Worm (Caenorhabditis elegans) whole organism, late embryonic: ENCODE measurements around the gene srr-7.

Experiments used
- ahr-1 ChIP-seq: sonication (generic microtip); optimal IDR thresholded peaks from 2 replicates; lab custom pipeline; 2016; ENCODE audit warnings: missing genetic modification characterization, missing compliant biosample characterization
- ama-1 ChIP-seq: fragments of 150-350 bp; optimal IDR thresholded peaks from 2 replicates; lab custom pipeline; 2014
- ceh-24 ChIP-seq: sonication (generic microtip); optimal IDR thresholded peaks from 2 replicates; lab custom pipeline; 2016; ENCODE audit warnings: mild to moderate bottlenecking, missing genetic modification characterization, missing compliant biosample characterization
- ceh-48 ChIP-seq: sonication (generic microtip); optimal IDR thresholded peaks from 2 replicates; lab custom pipeline; 2016; ENCODE audit warnings: missing genetic modification characterization, inconsistent platforms, missing compliant biosample characterization
- ceh-6 ChIP-seq: fragments of 200-800 bp; sonication (Bioruptor generic); optimal IDR thresholded peaks from 2 replicates; lab custom pipeline; 2018; ENCODE audit warnings: mild to moderate bottlenecking, missing genetic modification characterization, missing compliant biosample characterization
- hlh-15 ChIP-seq: sonication (generic microtip); optimal IDR thresholded peaks from 2 replicates; lab custom pipeline; 2016; ENCODE audit warnings: missing genetic modification characterization, missing compliant biosample characterization
- pha-2 ChIP-seq: sonication (generic microtip); optimal IDR thresholded peaks from 2 replicates; lab custom pipeline; 2017; ENCODE audit warnings: mild to moderate bottlenecking, missing genetic modification characterization, missing compliant biosample characterization
- rnt-1 ChIP-seq: sonication (generic microtip); optimal IDR thresholded peaks from 2 replicates; lab custom pipeline; 2016; ENCODE audit warnings: missing genetic modification characterization, missing compliant biosample characterization
- sox-4 ChIP-seq: sonication (generic microtip); optimal IDR thresholded peaks from 2 replicates; lab custom pipeline; 2017; ENCODE audit warnings: mild to moderate bottlenecking, missing genetic modification characterization, inconsistent platforms, missing compliant biosample characterization
- tbx-2 ChIP-seq: sonication (generic microtip); optimal IDR thresholded peaks from 2 replicates; lab custom pipeline; 2016; ENCODE audit warnings: missing genetic modification characterization, missing compliant biosample characterization
- unc-3 ChIP-seq, 2 experiments: fragments of 200-800 bp in 1 of 2; sonication (Bioruptor generic) in 1 of 2; sonication (generic microtip) in 1 of 2; conservative IDR thresholded peaks in 1 of 2; optimal IDR thresholded peaks in 1 of 2; 2 replicates each; pipeline versions ENCODE4 v1.3.6 to Lab custom; 2016 to 2022; ENCODE audit warnings: missing compliant biosample characterization in 2 of 2, missing genetic modification characterization in 2 of 2, missing genetic modification reagents in 1 of 2

- TF ChIP-seq tbx-2 (tag; lab: Kevin White, UChicago) (no peak), sox-4 (no peak), ahr-1 (tag; lab: Kevin White, UChicago) (no peak), rnt-1 (tag; lab: Kevin White, UChicago) (no peak), ceh-48 (tag; lab: Kevin White, UChicago) (no peak), unc-3 (GFP tag; conservative IDR thresholded peaks at IDR 0.05; lab: Robert Waterston, UW) (no peak), unc-3 (tag; optimal IDR thresholded peaks at IDR 0.05; lab: Kevin White, UChicago) (no peak), ama-1 (lab: Kevin White, UChicago) (no peak), hlh-15 (tag; lab: Kevin White, UChicago) (no peak), ceh-24 (no peak), ceh-6 (GFP tag; lab: Kevin White, UChicago) (no peak), pha-2 (tag; lab: Kevin White, UChicago) (no peak)
These were observed 28.6 kb upstream of the srr-7 start, which contains the start of gene C01G10.1 for ce11 chrV:15099447-15099846.
